Fruit fly (Drosophila melanogaster) whole organism, embryonic: ENCODE measurements around the gene cort.
A peak's percentile ranks its signal among the peaks of the same experiment; 100 is the strongest.

Source experiments
- Antp ChIP-seq: fragments of 200-800 bp; sonication (Bioruptor generic); optimal IDR thresholded peaks from 3 replicates; lab custom pipeline; 2016; ENCODE audit warnings: missing biosample characterization, missing genetic modification characterization
- BEAF-32 ChIP-seq: fragments of 200-800 bp; sonication (Bioruptor generic); optimal IDR thresholded peaks from 3 replicates; lab custom pipeline; 2017; ENCODE audit warnings: missing biosample characterization, missing genetic modification characterization, mild to moderate bottlenecking, moderate library complexity, missing genetic modification reagents
- Bteb2 ChIP-seq: fragments of 200-800 bp; sonication (Bioruptor generic); optimal IDR thresholded peaks from 2 replicates; lab custom pipeline; 2016; ENCODE audit warnings: missing biosample characterization, missing genetic modification characterization
- C15 ChIP-seq: fragments of 200-800 bp; sonication (Bioruptor generic); IDR thresholded peaks from 3 replicates; pipeline ENCODE4 v1.3.6; 2022; ENCODE audit warnings: missing biosample characterization, missing genetic modification characterization
- CG10431 ChIP-seq: fragments of 200-800 bp; sonication (Bioruptor generic); optimal IDR thresholded peaks from 3 replicates; lab custom pipeline; 2018; ENCODE audit warnings: missing biosample characterization, mild to moderate bottlenecking, missing genetic modification characterization
- CG12155 ChIP-seq: fragments of 200-800 bp; sonication (Bioruptor generic); optimal IDR thresholded peaks from 3 replicates; lab custom pipeline; 2016; ENCODE audit warnings: missing biosample characterization, missing genetic modification characterization
- CG12659 ChIP-seq: fragments of 200-800 bp; sonication (Bioruptor generic); optimal IDR thresholded peaks from 3 replicates; lab custom pipeline; 2017; ENCODE audit warnings: mild to moderate bottlenecking, missing biosample characterization, missing genetic modification reagents, missing genetic modification characterization
- CG14710 ChIP-seq: fragments of 200-800 bp; sonication (Bioruptor generic); optimal IDR thresholded peaks from 3 replicates; lab custom pipeline; 2019; ENCODE audit warnings: missing biosample characterization, mild to moderate bottlenecking, missing genetic modification characterization, moderate library complexity
- CG15514 ChIP-seq: fragments of 200-800 bp; sonication (Bioruptor generic); optimal IDR thresholded peaks from 3 replicates; lab custom pipeline; 2017; ENCODE audit warnings: missing biosample characterization, missing genetic modification characterization, mild to moderate bottlenecking, moderate library complexity, missing genetic modification reagents
- CG17802 ChIP-seq: fragments of 200-800 bp; sonication (Bioruptor generic); optimal IDR thresholded peaks from 2 replicates; lab custom pipeline; 2018; ENCODE audit warnings: missing biosample characterization, mild to moderate bottlenecking, missing genetic modification characterization, moderate library complexity
- CG2712 ChIP-seq: fragments of 200-800 bp; optimal IDR thresholded peaks from 3 replicates; lab custom pipeline; 2019; ENCODE audit warnings: missing biosample characterization, mild to moderate bottlenecking, missing genetic modification characterization, moderate library complexity
- CG30020 ChIP-seq: fragments of 200-800 bp; optimal IDR thresholded peaks from 2 replicates; lab custom pipeline; 2019; ENCODE audit warnings: missing biosample characterization, mild to moderate bottlenecking, missing genetic modification characterization, moderate library complexity
- CG34224 ChIP-seq: fragments of 200-800 bp; sonication (Bioruptor generic); IDR thresholded peaks from 3 replicates; pipeline ENCODE4 v1.3.6; 2022; ENCODE audit warnings: missing biosample characterization, missing genetic modification characterization; ENCODE audit not compliant: partially characterized antibody
- CG34422 ChIP-seq: fragments of 200-800 bp; sonication (Bioruptor generic); IDR thresholded peaks from 3 replicates; pipeline ENCODE4 v1.3.6; 2022; ENCODE audit warnings: missing biosample characterization, missing genetic modification characterization
- CG3838 ChIP-seq: fragments of 200-800 bp; sonication (Bioruptor generic); optimal IDR thresholded peaks from 3 replicates; lab custom pipeline; 2016; ENCODE audit warnings: missing biosample characterization, missing genetic modification characterization
- CG42726 ChIP-seq: fragments of 200-800 bp; sonication (Bioruptor generic); IDR thresholded peaks from 2 replicates; pipeline ENCODE4 v1.3.6; 2022; ENCODE audit warnings: missing biosample characterization, missing genetic modification characterization; ENCODE audit not compliant: partially characterized antibody
- CG4328 ChIP-seq: fragments of 200-800 bp; sonication (Bioruptor generic); optimal IDR thresholded peaks from 3 replicates; lab custom pipeline; 2017; ENCODE audit warnings: missing biosample characterization, missing genetic modification reagents, missing genetic modification characterization
- CG4820 ChIP-seq: fragments of 200-800 bp; sonication (Bioruptor generic); optimal IDR thresholded peaks from 3 replicates; lab custom pipeline; 2016; ENCODE audit warnings: missing biosample characterization, missing genetic modification characterization
- CG6791 ChIP-seq: fragments of 200-800 bp; sonication (Bioruptor generic); IDR thresholded peaks from 3 replicates; pipeline ENCODE4 v1.3.6; 2022; ENCODE audit warnings: missing biosample characterization, missing genetic modification characterization; ENCODE audit not compliant: partially characterized antibody
- CG8281 ChIP-seq: fragments of 200-800 bp; sonication (Bioruptor generic); optimal IDR thresholded peaks from 2 replicates; lab custom pipeline; 2018; ENCODE audit warnings: missing biosample characterization, mild to moderate bottlenecking, missing genetic modification characterization, moderate library complexity
- CHES-1-like ChIP-seq: fragments of 200-800 bp; sonication (Bioruptor generic); optimal IDR thresholded peaks from 2 replicates; lab custom pipeline; 2016; ENCODE audit warnings: missing biosample characterization, missing genetic modification characterization
- CTCF ChIP-seq: fragments of 200-800 bp; sonication (Bioruptor generic); optimal IDR thresholded peaks from 2 replicates; lab custom pipeline; 2017; ENCODE audit warnings: missing biosample characterization, mild to moderate bottlenecking, missing genetic modification characterization, moderate library complexity
- Dbx ChIP-seq: fragments of 200-800 bp; sonication (Bioruptor generic); IDR thresholded peaks from 3 replicates; pipeline ENCODE4 v1.3.6; 2022; ENCODE audit warnings: missing biosample characterization, missing genetic modification characterization
- Doc3 ChIP-seq: fragments of 200-800 bp; sonication (Bioruptor generic); IDR thresholded peaks from 3 replicates; pipeline ENCODE4 v1.3.6; 2022; ENCODE audit warnings: missing biosample characterization, missing genetic modification characterization; ENCODE audit not compliant: partially characterized antibody
- Dref ChIP-seq: fragments of 200-800 bp; sonication (Bioruptor generic); IDR thresholded peaks from 2 replicates; pipeline ENCODE4 v1.3.6; 2022; ENCODE audit warnings: missing biosample characterization, missing genetic modification characterization
- E2f1 ChIP-seq: fragments of 200-800 bp; sonication (Bioruptor generic); IDR thresholded peaks from 2 replicates; pipeline ENCODE4 v1.3.6; 2022; ENCODE audit warnings: missing biosample characterization, missing genetic modification characterization
- Ets65A ChIP-seq: fragments of 200-800 bp; sonication (Bioruptor generic); peaks from one replicate; lab custom pipeline; 2016; ENCODE audit warnings: missing biosample characterization, missing genetic modification characterization
- Kr ChIP-seq: fragments of 200-800 bp; sonication (Bioruptor generic); optimal IDR thresholded peaks from 2 replicates; lab custom pipeline; 2017; ENCODE audit warnings: missing biosample characterization, mild to moderate bottlenecking, missing genetic modification characterization
- Lhr ChIP-seq: fragments of 200-800 bp; sonication (Bioruptor generic); optimal IDR thresholded peaks from 3 replicates; lab custom pipeline; 2017; ENCODE audit warnings: mild to moderate bottlenecking, missing biosample characterization, missing genetic modification reagents, missing genetic modification characterization
- Max ChIP-seq: fragments of 200-800 bp; sonication (Bioruptor generic); optimal IDR thresholded peaks from 2 replicates; lab custom pipeline; 2016; ENCODE audit warnings: missing biosample characterization, mild to moderate bottlenecking, missing genetic modification characterization
- Opbp ChIP-seq: fragments of 200-800 bp; sonication (Bioruptor generic); IDR thresholded peaks from 3 replicates; pipeline ENCODE4 v1.3.6; 2022; ENCODE audit warnings: missing biosample characterization, missing genetic modification characterization; ENCODE audit not compliant: partially characterized antibody
- Sin3A ChIP-seq: fragments of >200 bp; optimal IDR thresholded peaks from 2 replicates; lab custom pipeline; 2018
- amos ChIP-seq: fragments of 200-800 bp; sonication (Bioruptor generic); IDR thresholded peaks from 2 replicates; pipeline ENCODE4 v1.3.6; 2022; ENCODE audit warnings: missing biosample characterization, missing genetic modification characterization; ENCODE audit not compliant: partially characterized antibody
- ato ChIP-seq: fragments of 200-800 bp; sonication (Bioruptor generic); IDR thresholded peaks from 2 replicates; pipeline ENCODE4 v1.3.6; 2022; ENCODE audit warnings: missing biosample characterization, missing genetic modification characterization; ENCODE audit not compliant: partially characterized antibody
- bbx ChIP-seq: fragments of 200-800 bp; sonication (Bioruptor generic); IDR thresholded peaks from 2 replicates; pipeline ENCODE4 v1.3.6; 2022; ENCODE audit warnings: missing biosample characterization, missing genetic modification characterization; ENCODE audit not compliant: partially characterized antibody
- chinmo ChIP-seq: fragments of 200-800 bp; sonication (Bioruptor generic); IDR thresholded peaks from 4 replicates; pipeline ENCODE4 v1.3.6; 2022; ENCODE audit warnings: missing biosample characterization, missing genetic modification characterization; ENCODE audit not compliant: partially characterized antibody
- ci ChIP-seq: fragments of 200-800 bp; sonication (Bioruptor generic); IDR thresholded peaks from 3 replicates; pipeline ENCODE4 v1.3.6; 2022; ENCODE audit warnings: missing biosample characterization, missing genetic modification characterization
- cwo ChIP-seq: fragments of 200-800 bp; sonication (Bioruptor generic); optimal IDR thresholded peaks from 3 replicates; lab custom pipeline; 2017; ENCODE audit warnings: missing biosample characterization, missing genetic modification characterization, mild to moderate bottlenecking, moderate library complexity, missing genetic modification reagents
- dm ChIP-seq: fragments of 200-800 bp; sonication (Bioruptor generic); optimal IDR thresholded peaks from 3 replicates; lab custom pipeline; 2016; ENCODE audit warnings: missing biosample characterization, missing genetic modification characterization
- ems ChIP-seq: fragments of 200-800 bp; sonication (Bioruptor generic); optimal IDR thresholded peaks from 3 replicates; lab custom pipeline; 2016; ENCODE audit warnings: missing biosample characterization, missing genetic modification characterization
- en ChIP-seq: fragments of 200-800 bp; sonication (Bioruptor generic); optimal IDR thresholded peaks from 2 replicates; lab custom pipeline; 2016; ENCODE audit warnings: missing biosample characterization, missing genetic modification characterization
- ewg ChIP-seq: fragments of 200-800 bp; sonication (Bioruptor generic); optimal IDR thresholded peaks from 3 replicates; lab custom pipeline; 2017; ENCODE audit warnings: mild to moderate bottlenecking, missing biosample characterization, missing genetic modification reagents, missing genetic modification characterization
- hbn ChIP-seq: fragments of 200-800 bp; sonication (Bioruptor generic); IDR thresholded peaks from 2 replicates; pipeline ENCODE4 v1.3.6; 2022; ENCODE audit warnings: missing biosample characterization, missing genetic modification characterization; ENCODE audit not compliant: partially characterized antibody
- inv ChIP-seq: fragments of 200-800 bp; sonication (Bioruptor generic); IDR thresholded peaks from 2 replicates; pipeline ENCODE4 v1.3.6; 2022; ENCODE audit warnings: missing biosample characterization, missing genetic modification characterization; ENCODE audit not compliant: partially characterized antibody
- lilli ChIP-seq: fragments of 200-800 bp; sonication (Bioruptor generic); optimal IDR thresholded peaks from 3 replicates; lab custom pipeline; 2016; ENCODE audit warnings: missing biosample characterization, missing genetic modification characterization
- lmd ChIP-seq: fragments of 200-800 bp; sonication (Bioruptor generic); IDR thresholded peaks from 2 replicates; pipeline ENCODE4 v1.3.6; 2022; ENCODE audit warnings: missing biosample characterization, missing genetic modification characterization
- mld ChIP-seq: fragments of 200-800 bp; sonication (Bioruptor generic); IDR thresholded peaks from 3 replicates; pipeline ENCODE4 v1.3.6; 2022; ENCODE audit warnings: missing biosample characterization, missing genetic modification characterization; ENCODE audit not compliant: partially characterized antibody
- nerfin-2 ChIP-seq: fragments of 200-800 bp; sonication (Bioruptor generic); IDR thresholded peaks from 2 replicates; pipeline ENCODE4 v1.3.6; 2022; ENCODE audit warnings: missing biosample characterization, missing genetic modification characterization; ENCODE audit not compliant: partially characterized antibody
- pan ChIP-seq, 4 experiments: fragments of >200 bp in 3 of 4; fragments of 200-800 bp in 1 of 4; sonication (Bioruptor generic) in 1 of 4; optimal IDR thresholded peaks in 3 of 4; IDR thresholded peaks in 1 of 4; 2 replicates each; pipeline versions ENCODE4 v1.3.6 to Lab custom; 2017 to 2022; ENCODE audit warnings: missing biosample characterization in 2 of 4, missing genetic modification characterization in 2 of 4, mixed read lengths in 1 of 4
- ranshi ChIP-seq: fragments of 200-800 bp; sonication (Bioruptor generic); IDR thresholded peaks from 2 replicates; pipeline ENCODE4 v1.3.6; 2022; ENCODE audit warnings: missing biosample characterization, missing genetic modification characterization
- sens-2 ChIP-seq: fragments of 200-800 bp; sonication (Bioruptor generic); IDR thresholded peaks from 2 replicates; pipeline ENCODE4 v1.3.6; 2022; ENCODE audit warnings: missing biosample characterization, missing genetic modification characterization

Gene cort

DNA sequence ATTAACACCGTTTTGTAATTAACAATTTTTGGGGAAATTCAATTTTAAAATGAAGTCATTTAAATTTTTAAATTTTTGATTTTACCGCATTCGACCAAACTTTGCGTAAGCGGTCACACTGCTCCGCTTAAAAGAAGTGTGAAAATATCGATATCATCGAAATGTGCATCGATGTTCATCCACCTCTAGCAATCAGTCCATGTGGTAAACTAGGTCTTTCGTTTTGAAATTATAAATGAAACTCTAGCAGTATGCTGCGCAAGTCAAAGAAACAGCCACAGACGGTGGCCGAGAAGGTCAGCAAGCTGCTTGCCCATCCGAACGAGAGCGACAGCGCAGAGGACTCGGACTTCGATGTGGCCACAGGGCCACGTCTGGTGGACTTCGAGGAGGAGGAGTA, 41.0 kb upstream of the cort start, which contains the start of gene Aatf (continued):
- TF ChIP-seq ato (GFP tag; lab: Robert Waterston, UW) (peak; percentile 64), CG10431 (GFP tag; lab: Kevin White, UChicago) (no peak), CG3838 (GFP tag; lab: Kevin White, UChicago) (no peak), Sin3A (peak; percentile 21), CG15514 (peak; percentile 71), CG42726 (peak; percentile 85), CG12155 (GFP tag; lab: Kevin White, UChicago) (peak; percentile 3), CHES-1-like (no peak), Doc3 (GFP tag; lab: Robert Waterston, UW) (peak; percentile 74), Antp (GFP tag; lab: Kevin White, UChicago) (peak; percentile 13), CG14710 (tag; lab: Kevin White, UChicago) (peak; percentile 63), amos (peak; percentile 89), chinmo (GFP tag; lab: Robert Waterston, UW) (peak; percentile 80; the same call in 2 of the 4 replicates), Max (GFP tag; lab: Kevin White, UChicago) (peak; percentile 66), CG34224 (GFP tag; lab: Robert Waterston, UW) (peak; percentile 88), bbx (GFP tag; lab: Robert Waterston, UW) (peak; percentile 83), Lhr (GFP tag; lab: Kevin White, UChicago) (peak; percentile 24), Dbx (peak; percentile 52; the same call in 2 of the 3 replicates), en (no peak), CG2712 (tag; lab: Kevin White, UChicago) (peak; percentile 14), hbn (GFP tag; lab: Robert Waterston, UW) (peak; percentile 85), Dref (GFP tag; lab: Robert Waterston, UW) (peak; percentile 90), CG30020 (tag; lab: Kevin White, UChicago) (no peak), Opbp (GFP tag; lab: Robert Waterston, UW) (peak; percentile 82; the same call in 2 of the 3 replicates), CG6791 (GFP tag; lab: Robert Waterston, UW) (peak; percentile 78), CG34422 (peak; percentile 45; the same call in 1 of the 3 replicates), ranshi (no peak), Bteb2 (GFP tag; lab: Kevin White, UChicago) (peak; percentile 15), nerfin-2 (peak; percentile 65; the same call in 1 of the 2 replicates), BEAF-32 (peak; percentile 88), ems (peak; percentile 5), dm (GFP tag; lab: Kevin White, UChicago) (peak; percentile 94), pan (optimal IDR thresholded peaks at IDR 0.05; lab: Kevin White, UChicago) (no peak), pan (GFP tag; optimal IDR thresholded peaks at IDR 0.05 in 1 of 2, IDR thresholded peaks at IDR 0.05 in 1 of 2) (peak in 1 of 2 experiments; percentile 21), inv (GFP tag; lab: Robert Waterston, UW) (peak; percentile 70), Ets65A (GFP tag; lab: Kevin White, UChicago) (peak; percentile 51), CG4328 (no peak), lilli (peak; percentile 6), CG12659 (GFP tag; lab: Kevin White, UChicago) (peak; percentile 45)

DNA sequence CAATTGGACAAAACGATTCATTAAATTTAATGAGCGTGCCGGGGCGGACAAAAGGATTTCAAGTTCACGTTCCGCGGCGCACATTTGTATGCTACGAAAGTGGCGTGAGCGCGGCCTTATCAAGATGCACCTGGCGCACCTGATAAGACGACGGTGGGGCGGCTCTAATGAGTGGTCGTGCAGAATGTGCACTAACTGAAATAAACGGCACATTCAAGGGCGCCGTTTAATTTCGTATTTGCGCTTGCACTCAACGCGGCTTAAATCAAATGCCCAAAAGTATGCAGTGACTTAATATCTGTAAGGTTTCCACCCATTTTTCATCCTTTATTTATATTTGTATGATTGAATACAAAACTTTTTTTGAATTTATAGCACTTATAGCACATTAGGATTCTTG, 40.5 kb upstream of the cort start:
- peak; percentile 31; the same call in 1 of the 3 replicates for TF ChIP-seq ci (GFP tag; lab: Robert Waterston, UW)
- peak; percentile 29 for TF ChIP-seq CG17802
- no peak for TF ChIP-seq Kr (GFP tag; lab: Kevin White, UChicago)
- TF ChIP-seq lmd (GFP tag; lab: Robert Waterston, UW) = no peak
- TF ChIP-seq sens-2 (GFP tag; lab: Robert Waterston, UW) = no peak
- TF ChIP-seq CG6791 (GFP tag; lab: Robert Waterston, UW) = 0 out of 3 replicates have a peak, but pooled peaks have one; percentile 16
- TF ChIP-seq CG4820 = no peak
- no peak for TF ChIP-seq ewg (GFP tag; lab: Kevin White, UChicago)
- TF ChIP-seq cwo (GFP tag; lab: Kevin White, UChicago) = no peak
- TF ChIP-seq E2f1 = no peak
- TF ChIP-seq C15 (GFP tag; lab: Robert Waterston, UW) = no peak
- peak; percentile 6 for TF ChIP-seq CTCF (GFP tag; lab: Kevin White, UChicago)
- no peak for TF ChIP-seq CG8281 (tag; lab: Kevin White, UChicago)
- no peak for TF ChIP-seq nerfin-2
- TF ChIP-seq mld (GFP tag; lab: Robert Waterston, UW) = 0 out of 3 replicates have a peak, but pooled peaks have one; percentile 22
